Fruit fly (Drosophila melanogaster): Measurements from ENCODE around the gene O-fut2.
A peak's percentile ranks its signal among the peaks of the same experiment; 100 is the strongest.

The O-fut2 gene

dm6 chrX:1512753-1513226 is 47.0 kb upstream of the O-fut2 start, which contains the start of gene CG14795 (continued):
- TF ChIP-seq gce (GFP tag; IDR thresholded peaks at IDR 0.05) (peak; percentile 35; the same call in 1 of the 3 replicates), CG6683 (GFP tag; optimal IDR thresholded peaks at IDR 0.05) (peak; percentile 35), ac (GFP tag; optimal IDR thresholded peaks at IDR 0.05) (no peak), hb (GFP tag; IDR thresholded peaks at IDR 0.05; ENCODE audit: partially characterized antibody) (peak; percentile 96), ATbp (GFP tag; optimal IDR thresholded peaks at IDR 0.05) (no peak), chn (GFP tag; optimal IDR thresholded peaks at IDR 0.05) (peak; percentile 55), run (tag; optimal IDR thresholded peaks at IDR 0.05) (no peak), Spps (tag; optimal IDR thresholded peaks at IDR 0.05) (no peak), Nf-YB (GFP tag; optimal IDR thresholded peaks at IDR 0.05) (peak; percentile 4), Hr51 (GFP tag; optimal IDR thresholded peaks at IDR 0.05) (peak in 1 of 2 experiments; percentile 28), CG4328 (GFP tag; optimal IDR thresholded peaks at IDR 0.05) (no peak), CG17829 (tag; optimal IDR thresholded peaks at IDR 0.05) (peak; percentile 88), jigr1 (GFP tag; IDR thresholded peaks at IDR 0.05) (no peak), zen2 (GFP tag; IDR thresholded peaks at IDR 0.05; ENCODE audit: partially characterized antibody) (peak; percentile 84; the same call in 2 of the 3 replicates), MBD-R2 (GFP tag; IDR thresholded peaks at IDR 0.05) (peak; percentile 57), Side (GFP tag; optimal IDR thresholded peaks at IDR 0.05) (no peak), nau (GFP tag; optimal IDR thresholded peaks at IDR 0.05) (no peak), psq (GFP tag; optimal IDR thresholded peaks at IDR 0.05) (no peak), sd (tag; optimal IDR thresholded peaks at IDR 0.05) (peak; percentile 67), Fer1 (GFP tag; optimal IDR thresholded peaks at IDR 0.05) (peak; percentile 41), abd-A (tag; optimal IDR thresholded peaks at IDR 0.05) (peak; percentile 46), sr (GFP tag; IDR thresholded peaks at IDR 0.05) (no peak), Six4 (GFP tag; optimal IDR thresholded peaks at IDR 0.05) (no peak), Dip3 (GFP tag; optimal IDR thresholded peaks at IDR 0.05) (no peak), CG33557 (GFP tag; optimal IDR thresholded peaks at IDR 0.05) (peak; percentile 23), unc-4 (GFP tag; IDR thresholded peaks at IDR 0.05; ENCODE audit: partially characterized antibody) (peak; percentile 94), ase (GFP tag; IDR thresholded peaks at IDR 0.05) (no peak), D19B (GFP tag; optimal IDR thresholded peaks at IDR 0.05) (no peak), CG18011 (GFP tag; optimal IDR thresholded peaks at IDR 0.05) (no peak), Awh (GFP tag; IDR thresholded peaks at IDR 0.05) (no peak), Sry-β (GFP tag; optimal IDR thresholded peaks at IDR 0.05) (no peak), CG11093 (GFP tag; IDR thresholded peaks at IDR 0.05) (no peak), gt (GFP tag; IDR thresholded peaks at IDR 0.05) (no peak), Blimp-1 (GFP tag; optimal IDR thresholded peaks at IDR 0.05) (peak; percentile 4), CG11560 (tag; IDR thresholded peaks at IDR 0.05) (peak; percentile 69; the same call in 2 of the 3 replicates), trh (GFP tag; optimal IDR thresholded peaks at IDR 0.05) (no peak), Fer3 (tag; optimal IDR thresholded peaks at IDR 0.05) (no peak), PHDP (tag; optimal IDR thresholded peaks at IDR 0.05) (peak; percentile 27), H2.0 (GFP tag; IDR thresholded peaks at IDR 0.05) (no peak), Sry-δ (GFP tag; optimal IDR thresholded peaks at IDR 0.05) (peak; percentile 95), repo (GFP tag; optimal IDR thresholded peaks at IDR 0.05) (peak; percentile 46), CG34376 (GFP tag; optimal IDR thresholded peaks at IDR 0.05) (no peak), CG30403 (GFP tag; optimal IDR thresholded peaks at IDR 0.05) (peak; percentile 42), CG13624 (GFP tag; optimal IDR thresholded peaks at IDR 0.05) (peak; percentile 60), wdn (GFP tag; IDR thresholded peaks at IDR 0.05) (no peak), dati (GFP tag; IDR thresholded peaks at IDR 0.05) (no peak), Dip2 (GFP tag; IDR thresholded peaks at IDR 0.05) (no peak), ranshi (GFP tag; IDR thresholded peaks at IDR 0.05) (no peak), vfl (GFP tag; optimal IDR thresholded peaks at IDR 0.05) (no peak), Chrac-16 (GFP tag; optimal IDR thresholded peaks at IDR 0.05) (no peak), stwl (tag; optimal IDR thresholded peaks at IDR 0.05) (peak; percentile 81)
